Fruit fly (Drosophila melanogaster): Measurements from ENCODE around the gene pigs.
A peak's percentile ranks its signal among the peaks of the same experiment; 100 is the strongest.

pigs gene

dm6 chrX:6699255-6699885, 99.5 kb downstream of the pigs start, which contains the start of gene CG14441 (continued):
- TF ChIP-seq CG11762 (GFP tag; optimal IDR thresholded peaks at IDR 0.05; ENCODE audit: insufficient read depth) (peak; percentile 18), CG11294 (GFP tag; IDR thresholded peaks at IDR 0.05) (no peak), dsx (GFP tag; optimal IDR thresholded peaks at IDR 0.05; ENCODE audit: poor library complexity, severe bottlenecking) (peak; percentile 68), CG8319 (GFP tag; optimal IDR thresholded peaks at IDR 0.05) (no peak), CG4318 (GFP tag; optimal IDR thresholded peaks at IDR 0.05) (no peak), Sox15 (GFP tag; optimal IDR thresholded peaks at IDR 0.05) (no peak), Eip78C (GFP tag) (peak; percentile 93), cyc (GFP tag; optimal IDR thresholded peaks at IDR 0.05) (no peak), CG3919 (GFP tag; optimal IDR thresholded peaks at IDR 0.05) (peak; percentile 61)

DNA sequence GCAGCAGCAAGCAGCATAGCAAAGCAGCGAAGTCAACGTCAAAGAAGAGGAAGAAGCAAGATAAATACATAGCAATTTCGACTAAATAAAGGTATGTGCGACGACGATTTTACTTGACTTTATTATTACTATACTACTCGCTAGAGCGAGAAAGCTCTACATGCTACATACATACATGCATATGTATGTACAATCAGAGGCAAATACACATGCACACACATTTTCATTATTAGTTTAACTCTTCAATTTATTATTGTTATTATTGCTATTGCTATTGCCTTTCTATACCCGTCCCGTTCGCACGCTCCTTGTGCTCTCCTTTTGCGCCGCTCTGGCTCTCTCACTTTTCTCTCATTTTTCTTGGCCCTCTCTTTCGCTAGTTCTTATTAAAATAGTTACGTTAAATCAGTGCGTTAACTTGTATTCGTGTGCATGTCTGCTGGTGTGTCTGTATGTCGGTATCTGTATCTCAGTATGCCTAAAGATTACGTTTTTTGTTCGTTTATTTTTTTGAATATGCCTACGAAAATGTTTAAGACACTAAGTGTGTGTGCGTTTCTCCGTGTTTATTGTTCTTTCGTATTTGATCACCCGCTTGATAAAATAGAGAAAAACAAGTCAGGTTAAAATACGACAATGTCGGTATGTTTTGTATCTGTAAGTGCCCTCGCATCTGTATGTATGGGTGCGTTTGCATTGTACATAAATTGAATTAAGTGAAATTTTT, 100.6 kb downstream of the pigs start:
- TF ChIP-seq vri (GFP tag; optimal IDR thresholded peaks at IDR 0.05) = no peak
- TF ChIP-seq fkh (GFP tag; optimal IDR thresholded peaks at IDR 0.05) = peak; percentile 80

dm6 chrX:6700990-6701530, 101.2 kb downstream of the pigs start:
- TF ChIP-seq net (GFP tag; optimal IDR thresholded peaks at IDR 0.05) (no peak), svp (GFP tag) (no peak), topi (GFP tag; optimal IDR thresholded peaks at IDR 0.05) (no peak), CG3032 (tag; optimal IDR thresholded peaks at IDR 0.05) (no peak), Hr4 (GFP tag; optimal IDR thresholded peaks at IDR 0.05) (no peak), acj6 (GFP tag; optimal IDR thresholded peaks at IDR 0.05) (no peak), Met (GFP tag; optimal IDR thresholded peaks at IDR 0.05) (no peak), CG15336 (GFP tag; IDR thresholded peaks at IDR 0.05) (no peak), Smox (GFP tag; optimal IDR thresholded peaks at IDR 0.05) (no peak), CG16779 (tag; optimal IDR thresholded peaks at IDR 0.05) (no peak), CG6276 (GFP tag; optimal IDR thresholded peaks at IDR 0.05) (no peak), Eip78C (GFP tag) (no peak), dac (GFP tag; optimal IDR thresholded peaks at IDR 0.05) (no peak), spab (GFP tag; optimal IDR thresholded peaks at IDR 0.05) (no peak), Sox14 (GFP tag; optimal IDR thresholded peaks at IDR 0.05) (no peak), CG9139 (GFP tag; optimal IDR thresholded peaks at IDR 0.05) (no peak), CG31627 (GFP tag; optimal IDR thresholded peaks at IDR 0.05) (no peak), Ets96B (tag; optimal IDR thresholded peaks at IDR 0.05) (no peak)

DNA sequence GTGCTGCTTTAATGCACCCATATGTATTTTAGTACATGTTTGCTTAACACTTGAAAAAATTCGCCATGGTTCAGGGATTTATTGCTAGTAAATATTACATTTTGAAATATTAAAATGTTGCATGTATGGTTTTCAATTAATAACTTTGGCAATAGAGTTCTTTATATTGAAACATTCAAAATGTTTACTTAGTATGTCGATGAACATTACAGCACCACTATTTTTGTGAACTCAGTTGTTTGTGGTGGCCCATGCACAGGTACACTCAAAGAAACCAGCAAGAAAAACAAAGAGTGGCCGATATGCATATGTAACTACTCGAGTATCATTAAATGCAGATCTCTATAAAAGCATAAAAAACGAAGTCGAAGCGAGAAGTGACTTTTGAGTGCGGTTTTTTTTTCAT, 102.2 kb downstream of the pigs start:
- TF ChIP-seq vri (GFP tag; optimal IDR thresholded peaks at IDR 0.05) (no peak), CG10631 (GFP tag; optimal IDR thresholded peaks at IDR 0.05) (peak; percentile 67), CG15336 (GFP tag; IDR thresholded peaks at IDR 0.05) (peak; percentile 91), CG34406 (GFP tag; optimal IDR thresholded peaks at IDR 0.05) (peak; percentile 25), Sox102F (GFP tag; optimal IDR thresholded peaks at IDR 0.05) (no peak), CG16779 (tag; optimal IDR thresholded peaks at IDR 0.05) (peak; percentile 58), dac (GFP tag; optimal IDR thresholded peaks at IDR 0.05) (peak; percentile 66), CG6854 (GFP tag; optimal IDR thresholded peaks at IDR 0.05) (no peak), Gug (GFP tag; IDR thresholded peaks at IDR 0.05) (peak; percentile 83), Eip93F (GFP tag; optimal IDR thresholded peaks at IDR 0.05) (no peak), CG11294 (GFP tag; IDR thresholded peaks at IDR 0.05) (peak; percentile 46; the same call in 1 of the 2 replicates), CG8632 (GFP tag; optimal IDR thresholded peaks at IDR 0.05) (peak; percentile 51), ss (GFP tag; optimal IDR thresholded peaks at IDR 0.05) (peak; percentile 65 to 83), OdsH (GFP tag; optimal IDR thresholded peaks at IDR 0.05) (peak; percentile 75), Met (GFP tag; optimal IDR thresholded peaks at IDR 0.05) (peak; percentile 10), CG11762 (GFP tag; optimal IDR thresholded peaks at IDR 0.05; ENCODE audit: insufficient read depth) (peak; percentile 44), Blimp-1 (GFP tag; optimal IDR thresholded peaks at IDR 0.05) (no peak), pdm3 (GFP tag; optimal IDR thresholded peaks at IDR 0.05) (peak; percentile 82), Hr38 (GFP tag; optimal IDR thresholded peaks at IDR 0.05) (no peak), salr (GFP tag; optimal IDR thresholded peaks at IDR 0.05) (peak; percentile 50 to 75), esn (GFP tag; optimal IDR thresholded peaks at IDR 0.05) (no peak), CG8119 (GFP tag; IDR thresholded peaks at IDR 0.05) (peak; percentile 93), fd59A (GFP tag; optimal IDR thresholded peaks at IDR 0.05) (peak; percentile 70), Eip78C (GFP tag) (peak; percentile 94), net (GFP tag; optimal IDR thresholded peaks at IDR 0.05) (peak; percentile 69)

Measured in whole organism, prepupa.